Fruit fly (Drosophila melanogaster) ovary, adult (tissue): ENCODE data around the gene ninaA.

Experiments used
- CG17801 ChIP-seq: fragments of 200-800 bp; optimal IDR thresholded peaks from 2 replicates; lab custom pipeline; 2019; ENCODE audit warnings: missing biosample characterization, mild to moderate bottlenecking, missing genetic modification characterization, moderate library complexity; ENCODE audit not compliant: partially characterized antibody

ninaA gene

DNA sequence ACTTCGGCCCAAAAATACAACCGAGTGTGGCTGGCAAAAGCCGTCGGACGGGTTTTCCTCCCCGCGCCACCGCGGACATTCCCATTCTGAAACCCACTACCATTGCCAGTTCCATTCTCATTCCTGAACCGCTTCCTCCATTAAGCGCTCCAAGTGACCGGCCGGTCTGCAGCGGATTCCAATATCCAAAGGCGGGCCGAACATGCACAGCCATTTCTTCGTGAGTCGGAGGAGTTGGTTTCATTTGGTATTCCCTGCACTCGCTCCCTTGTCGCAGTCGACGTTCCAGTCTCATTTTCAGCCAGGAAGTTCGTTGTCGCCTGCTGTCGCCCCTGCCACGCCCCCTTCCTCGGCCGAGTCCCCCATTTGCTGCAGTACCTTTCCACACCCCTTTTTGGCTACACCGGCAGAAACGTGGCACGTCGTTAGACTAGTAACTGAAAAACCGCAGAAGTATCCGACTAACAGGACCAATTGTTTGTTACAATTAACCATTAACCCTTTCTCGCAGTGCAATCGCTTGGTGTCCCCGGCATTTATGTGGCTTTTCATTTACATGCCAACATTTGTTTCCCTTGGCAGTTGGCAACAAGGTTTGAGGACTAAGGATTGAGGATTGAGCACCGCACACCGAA is 29.0 kb upstream of the ninaA start:
- TF ChIP-seq CG17801 (GFP tag; lab: Kevin White, UChicago): no peak

DNA sequence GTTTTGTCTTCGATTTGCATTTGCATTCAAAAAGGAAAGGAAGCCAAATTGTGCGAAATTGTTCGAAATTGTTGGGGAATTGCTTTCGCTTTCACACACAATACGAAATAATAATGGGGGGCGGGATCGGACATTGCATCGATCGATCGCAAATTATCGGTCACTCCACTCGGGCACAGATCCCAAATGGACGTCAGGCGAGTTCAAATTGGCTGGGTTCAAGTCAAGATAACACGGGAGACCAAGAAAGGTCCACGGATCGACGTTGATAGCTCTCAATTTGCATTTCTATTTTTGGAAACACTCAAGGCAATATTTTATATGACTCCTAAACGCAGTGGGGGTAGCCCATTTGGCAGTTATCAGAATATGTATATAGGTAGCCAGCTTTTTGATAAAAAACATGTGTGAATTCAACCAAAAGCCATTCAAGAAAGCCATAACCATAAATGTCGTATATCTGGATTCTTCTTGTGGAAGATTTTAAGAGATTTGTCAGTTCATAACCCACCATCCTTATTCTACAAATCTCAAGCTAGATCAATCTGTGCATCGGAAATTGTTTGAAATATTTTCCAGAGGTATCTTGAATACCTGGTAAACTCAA is 27.9 kb upstream of the ninaA start:
- TF ChIP-seq CG17801 (GFP tag; lab: Kevin White, UChicago): no peak

DNA sequence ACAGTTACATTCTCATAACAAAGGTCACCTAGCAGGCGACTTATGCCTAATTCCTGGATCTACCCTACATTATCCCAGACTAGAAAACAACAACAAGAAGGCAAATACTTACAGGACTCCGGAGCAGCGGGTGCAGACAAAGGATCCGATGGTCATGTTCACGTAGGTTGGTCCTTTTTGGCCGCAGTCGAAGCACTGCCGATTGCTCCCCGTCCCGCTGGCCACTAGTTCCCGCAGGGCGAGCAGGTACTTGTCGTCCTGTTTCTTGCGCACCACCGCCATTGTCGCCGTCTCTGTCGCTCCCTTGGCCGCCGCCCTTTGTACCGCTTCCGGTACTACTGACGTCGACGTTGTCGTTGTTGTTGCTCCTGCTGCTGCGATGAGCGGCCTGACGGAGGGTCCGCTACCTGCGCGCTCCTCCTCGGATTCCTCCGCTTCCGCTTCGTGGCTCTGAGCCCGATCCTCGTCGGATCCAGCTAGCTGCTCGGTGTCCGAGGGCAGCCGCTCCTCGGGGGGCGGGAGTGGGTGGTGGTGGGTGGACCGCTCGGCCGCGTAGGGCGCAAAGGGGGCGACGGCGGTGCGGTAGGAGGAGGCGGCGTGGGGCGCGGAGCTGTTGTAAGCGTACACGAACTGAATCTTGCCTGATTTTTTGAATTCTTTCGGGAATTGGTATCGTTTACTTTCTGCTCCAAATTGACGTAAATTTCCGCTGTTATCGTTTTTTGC is 27.2 kb upstream of the ninaA start:
- TF ChIP-seq CG17801 (GFP tag; lab: Kevin White, UChicago): no peak

DNA sequence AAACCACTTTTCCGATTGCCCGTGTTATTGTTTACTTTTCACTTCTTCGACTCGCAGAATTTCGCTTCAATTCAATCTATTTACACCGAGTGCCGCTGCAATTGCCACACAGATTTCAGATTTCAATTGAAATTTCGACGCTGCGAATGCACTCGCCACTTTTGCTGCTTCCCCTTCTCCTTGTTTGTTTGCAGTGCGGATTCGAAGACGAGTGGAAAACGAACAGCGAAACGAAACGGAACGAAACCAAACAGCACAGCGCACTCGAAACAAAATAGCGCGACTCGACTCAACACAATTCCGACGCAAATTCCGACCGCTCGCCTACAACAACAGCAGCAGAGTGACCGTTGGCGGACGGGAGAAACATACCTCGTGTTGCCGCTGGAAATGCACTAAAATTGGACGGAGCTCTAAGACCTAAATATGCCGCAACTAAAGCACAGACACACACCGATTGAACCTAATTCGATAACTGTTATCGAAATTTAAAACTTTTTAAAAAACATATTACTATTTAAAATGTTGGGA is 26.3 kb upstream of the ninaA start, which contains the start of gene drongo:
drongo (minus strand) TSS at position 345 of the 531 bp plus-strand sequence.
- TF ChIP-seq CG17801 (GFP tag; lab: Kevin White, UChicago): peak; percentile 25

- TF ChIP-seq CG17801 (GFP tag; lab: Kevin White, UChicago): peak; percentile 64
Measured at dm6 chr2L:852647-853111, 24.4 kb upstream of the ninaA start, which contains the start of the genes CG4291 and kraken. Gene CG4291 (minus strand): TSS chr2L:852730. Gene kraken (plus strand): TSS chr2L:852768.

- no peak for TF ChIP-seq CG17801 (GFP tag; lab: Kevin White, UChicago)
Measured at dm6 chr2L:855052-855547, 22.0 kb upstream of the ninaA start, which contains the start of gene CG13949. Gene CG13949 (plus strand): TSS chr2L:855337.

- TF ChIP-seq CG17801 (GFP tag; lab: Kevin White, UChicago): no peak
Measured at dm6 chr2L:856001-856400, 21.1 kb upstream of the ninaA start.

DNA sequence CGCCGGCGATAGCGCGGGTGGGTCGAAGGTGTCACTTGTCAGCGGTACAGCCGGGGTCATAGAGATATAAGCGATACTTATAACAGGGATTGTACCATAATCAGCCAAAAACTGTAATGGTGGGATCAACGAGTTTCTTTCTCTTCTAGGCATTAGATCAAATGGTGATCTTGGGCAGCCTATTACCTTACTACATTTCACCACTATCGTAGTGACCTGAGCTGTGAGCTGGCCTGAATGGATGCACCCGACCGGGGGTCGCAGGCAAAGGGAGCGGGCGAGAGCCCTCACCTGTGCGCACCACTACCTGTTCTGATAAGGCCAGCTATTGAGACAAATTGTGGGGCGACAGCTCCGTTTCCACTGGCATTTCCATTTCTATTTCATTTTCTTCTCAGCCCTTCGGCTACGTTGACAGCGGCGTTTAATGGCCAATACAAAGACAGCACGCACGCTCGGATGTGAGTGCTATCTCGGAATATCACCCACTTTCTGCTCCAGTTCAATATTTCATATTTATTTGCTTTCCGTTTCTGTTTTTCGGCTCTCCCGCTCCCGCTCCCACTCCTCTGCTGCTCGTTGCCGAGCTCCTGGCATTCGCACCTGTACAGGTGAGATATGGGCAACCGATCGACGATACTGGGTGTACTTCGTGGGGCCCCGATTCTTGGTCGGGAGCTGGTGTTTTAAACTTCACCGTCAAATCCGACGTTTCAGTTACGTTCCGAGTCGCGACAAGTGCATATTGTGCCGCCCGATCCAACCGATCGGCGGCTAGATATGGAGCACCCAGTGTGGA is 20.2 kb upstream of the ninaA start:
- no peak for TF ChIP-seq CG17801 (GFP tag; lab: Kevin White, UChicago)

DNA sequence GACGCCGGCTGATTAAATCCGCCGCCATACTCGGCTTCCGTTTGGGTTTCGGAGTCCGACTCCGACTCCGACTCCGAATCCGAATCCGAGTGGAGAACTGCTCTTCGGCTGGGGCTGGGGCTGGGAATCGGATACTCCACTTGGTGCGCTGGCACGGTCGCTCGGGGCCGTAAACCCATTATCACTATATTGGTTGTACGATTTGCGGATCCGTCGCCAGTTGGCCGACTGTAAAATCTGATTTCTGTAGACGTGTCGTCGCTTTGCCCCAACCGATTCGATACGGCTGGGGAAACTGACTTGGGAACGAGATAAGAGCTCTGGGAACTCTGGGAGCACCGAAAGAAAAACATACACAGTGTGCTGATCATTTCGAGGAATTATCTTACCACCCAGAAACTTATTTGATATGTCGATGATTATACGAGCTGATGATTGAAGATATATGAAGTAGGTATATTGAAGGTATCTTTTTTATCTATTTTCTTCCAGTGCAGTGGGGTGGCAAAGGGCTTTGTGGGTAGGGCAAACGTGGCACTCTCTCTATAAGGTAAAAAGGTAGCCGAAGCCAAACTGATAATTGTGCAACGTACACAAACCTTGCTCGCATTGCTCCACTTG is 19.1 kb upstream of the ninaA start:
- no peak for TF ChIP-seq CG17801 (GFP tag; lab: Kevin White, UChicago)

- TF ChIP-seq CG17801 (GFP tag; lab: Kevin White, UChicago): no peak
Measured at dm6 chr2L:859897-860296, 17.2 kb upstream of the ninaA start, which contains the start of gene CG13950. Gene CG13950 (plus strand): TSS chr2L:860197.

dm6 chr2L:865851-866250 is 11.3 kb upstream of the ninaA start:
- TF ChIP-seq CG17801 (GFP tag; lab: Kevin White, UChicago): peak; percentile 97

DNA sequence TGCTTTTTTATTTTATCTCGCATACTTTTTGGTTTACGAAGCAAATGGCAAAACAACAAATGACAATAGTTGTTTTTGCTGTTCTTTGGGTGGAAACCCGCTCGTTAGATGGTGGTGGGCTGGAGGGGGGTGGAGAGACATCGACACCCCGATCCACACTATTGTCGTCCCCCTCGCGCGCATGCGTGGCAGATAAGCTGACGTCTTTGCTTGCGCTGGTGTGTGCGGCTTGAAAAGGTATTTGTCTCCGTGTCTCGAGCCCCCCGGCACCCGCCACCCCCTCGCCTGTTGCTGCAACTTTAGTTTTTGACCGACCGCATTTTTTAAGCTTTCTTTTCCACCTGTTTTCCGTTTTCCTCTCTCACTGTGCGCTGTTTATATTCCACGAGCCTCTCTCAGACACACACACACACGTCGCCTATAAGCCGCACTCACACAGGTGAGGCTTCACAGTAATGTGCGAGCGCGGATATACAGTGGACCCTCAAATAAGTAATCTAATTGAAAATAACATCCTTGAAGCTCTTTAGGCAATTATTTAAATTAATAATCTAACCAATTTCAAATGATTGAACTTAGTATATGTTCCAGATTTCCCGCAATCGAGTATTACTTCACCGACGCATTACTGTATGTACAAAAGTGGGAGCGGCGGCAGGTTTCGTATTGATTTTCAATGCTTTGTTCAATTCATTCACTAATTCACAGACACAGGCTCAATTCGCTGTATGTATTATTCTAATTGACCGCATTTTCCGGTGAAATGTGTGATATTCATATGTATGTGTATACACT is 10.0 kb upstream of the ninaA start:
- TF ChIP-seq CG17801 (GFP tag; lab: Kevin White, UChicago): peak; percentile 97
